Worm (Caenorhabditis elegans) whole organism, L2 larva: Measurements from ENCODE around the gene moe-3.

Experiments used
- C34F6.9 ChIP-seq: fragments of 150-350 bp; optimal IDR thresholded peaks from 2 replicates; lab custom pipeline; 2014; ENCODE audit warnings: missing biosample characterization, missing genetic modification characterization
- F13H6.1 ChIP-seq: sonication (generic microtip); optimal IDR thresholded peaks from 2 replicates; lab custom pipeline; 2016; ENCODE audit warnings: missing genetic modification characterization, missing compliant biosample characterization
- R02D3.7 ChIP-seq: fragments of 150-350 bp; optimal IDR thresholded peaks from 2 replicates; lab custom pipeline; 2014; ENCODE audit warnings: missing biosample characterization, missing genetic modification characterization
- Y55F3AM.14 ChIP-seq: fragments of 200-800 bp; sonication (Bioruptor generic); optimal IDR thresholded peaks from 2 replicates; lab custom pipeline; 2018; ENCODE audit warnings: mild to moderate bottlenecking, missing genetic modification characterization, missing compliant biosample characterization
- ZK546.5 ChIP-seq: sonication (generic microtip); optimal IDR thresholded peaks from 2 replicates; lab custom pipeline; 2017; ENCODE audit warnings: missing biosample characterization, missing genetic modification characterization
- alr-1 ChIP-seq: fragments of 150-350 bp; optimal IDR thresholded peaks from 2 replicates; lab custom pipeline; 2014; ENCODE audit warnings: missing biosample characterization, missing genetic modification characterization
- aly-2 ChIP-seq: fragments of 150-350 bp; optimal IDR thresholded peaks from 2 replicates; lab custom pipeline; 2014; ENCODE audit warnings: missing biosample characterization, missing genetic modification characterization
- ama-1 ChIP-seq: fragments of 150-350 bp; optimal IDR thresholded peaks from 2 replicates; lab custom pipeline; 2018; ENCODE audit warnings: inconsistent platforms
- blmp-1 ChIP-seq: sonication (generic microtip); optimal IDR thresholded peaks from 2 replicates; lab custom pipeline; 2017; ENCODE audit warnings: missing genetic modification characterization, mild to moderate bottlenecking, missing compliant biosample characterization, antibody characterized with exemption, moderate library complexity; ENCODE audit not compliant: insufficient read depth
- ceh-82 ChIP-seq: fragments of 150-350 bp; optimal IDR thresholded peaks from 2 replicates; lab custom pipeline; 2014; ENCODE audit warnings: missing biosample characterization, missing genetic modification characterization
- crh-2 ChIP-seq: sonication (generic microtip); optimal IDR thresholded peaks from 2 replicates; lab custom pipeline; 2017; ENCODE audit warnings: missing biosample characterization, missing genetic modification characterization
- dmd-4 ChIP-seq: sonication (generic microtip); optimal IDR thresholded peaks from 2 replicates; lab custom pipeline; 2017; ENCODE audit warnings: missing biosample characterization, missing genetic modification characterization
- egl-27 ChIP-seq: sonication (generic microtip); optimal IDR thresholded peaks from 3 replicates; lab custom pipeline; 2017; ENCODE audit warnings: missing biosample characterization, missing genetic modification reagents, missing genetic modification characterization
- elt-1 ChIP-seq: fragments of 150-350 bp; optimal IDR thresholded peaks from 2 replicates; lab custom pipeline; 2014; ENCODE audit warnings: missing biosample characterization, missing genetic modification characterization
- elt-3 ChIP-seq: sonication (generic microtip); optimal IDR thresholded peaks from 2 replicates; lab custom pipeline; 2017; ENCODE audit warnings: missing biosample characterization, missing genetic modification characterization
- fos-1 ChIP-seq: fragments of 150-350 bp; optimal IDR thresholded peaks from 2 replicates; lab custom pipeline; 2014; ENCODE audit warnings: missing biosample characterization, missing genetic modification characterization
- gmeb-1 ChIP-seq: fragments of 150-350 bp; optimal IDR thresholded peaks from 2 replicates; lab custom pipeline; 2014; ENCODE audit warnings: missing biosample characterization, missing genetic modification characterization
- lin-13 ChIP-seq: fragments of 150-350 bp; optimal IDR thresholded peaks from 2 replicates; lab custom pipeline; 2014; ENCODE audit warnings: missing biosample characterization, missing genetic modification reagents, missing genetic modification characterization
- lin-39 ChIP-seq: fragments of 150-350 bp; optimal IDR thresholded peaks from 2 replicates; lab custom pipeline; 2014; ENCODE audit warnings: missing biosample characterization, missing genetic modification reagents, missing genetic modification characterization
- lsy-2 ChIP-seq, 2 experiments: fragments of 150-350 bp in 1 of 2; sonication (generic microtip) in 1 of 2; optimal IDR thresholded peaks; 2 replicates each; lab custom pipeline; 2014 to 2017; ENCODE audit warnings: missing biosample characterization in 2 of 2, missing genetic modification characterization in 2 of 2
- mbf-1 ChIP-seq: sonication (generic microtip); optimal IDR thresholded peaks from 2 replicates; lab custom pipeline; 2017; ENCODE audit warnings: missing biosample characterization, missing genetic modification characterization
- nhr-11 ChIP-seq: fragments of 150-350 bp; optimal IDR thresholded peaks from 2 replicates; lab custom pipeline; 2014; ENCODE audit warnings: missing biosample characterization, missing genetic modification characterization
- nhr-129 ChIP-seq: fragments of 150-350 bp; optimal IDR thresholded peaks from 2 replicates; lab custom pipeline; 2014; ENCODE audit warnings: missing biosample characterization, missing genetic modification characterization
- nhr-21 ChIP-seq: fragments of 150-350 bp; optimal IDR thresholded peaks from 2 replicates; lab custom pipeline; 2014; ENCODE audit warnings: missing biosample characterization, missing genetic modification characterization
- nhr-237 ChIP-seq: fragments of 150-350 bp; optimal IDR thresholded peaks from 2 replicates; lab custom pipeline; 2014; ENCODE audit warnings: missing biosample characterization, missing genetic modification characterization
- nhr-25 ChIP-seq: fragments of 150-350 bp; sonication (generic microtip); optimal IDR thresholded peaks from 3 replicates; lab custom pipeline; 2014; ENCODE audit warnings: missing biosample characterization, missing genetic modification characterization
- nhr-6 ChIP-seq: fragments of 150-350 bp; optimal IDR thresholded peaks from 2 replicates; lab custom pipeline; 2014; ENCODE audit warnings: missing biosample characterization, missing genetic modification characterization
- nhr-77 ChIP-seq: fragments of 150-350 bp; optimal IDR thresholded peaks from 2 replicates; lab custom pipeline; 2014; ENCODE audit warnings: missing biosample characterization, missing genetic modification characterization
- peb-1 ChIP-seq: fragments of 150-350 bp; optimal IDR thresholded peaks from 2 replicates; lab custom pipeline; 2014; ENCODE audit warnings: missing biosample characterization, missing genetic modification characterization
- sem-4 ChIP-seq: fragments of 150-350 bp; optimal IDR thresholded peaks from 2 replicates; lab custom pipeline; 2014; ENCODE audit warnings: missing biosample characterization, missing genetic modification reagents, missing genetic modification characterization
- skn-1 ChIP-seq: sonication (generic microtip); optimal IDR thresholded peaks from 2 replicates; lab custom pipeline; 2017; ENCODE audit warnings: missing biosample characterization, missing genetic modification characterization
- sma-9 ChIP-seq, 2 experiments: fragments of 150-350 bp in 1 of 2; sonication (generic microtip) in 1 of 2; optimal IDR thresholded peaks; 2 replicates each; lab custom pipeline; 2014 to 2016; ENCODE audit warnings: missing genetic modification characterization in 2 of 2, mild to moderate bottlenecking in 1 of 2, missing biosample characterization in 1 of 2, missing compliant biosample characterization in 1 of 2, missing genetic modification reagents in 1 of 2, moderate library complexity in 1 of 2
- snpc-4 ChIP-seq: fragments of 150-350 bp; optimal IDR thresholded peaks from 2 replicates; lab custom pipeline; 2014; ENCODE audit warnings: missing biosample characterization, missing genetic modification characterization
- unc-39 ChIP-seq: fragments of 150-350 bp; optimal IDR thresholded peaks from 2 replicates; lab custom pipeline; 2014; ENCODE audit warnings: missing biosample characterization, missing genetic modification characterization
- unc-55 ChIP-seq: fragments of 150-350 bp; sonication (generic microtip); optimal IDR thresholded peaks from 3 replicates; lab custom pipeline; 2014; ENCODE audit warnings: missing biosample characterization, missing genetic modification reagents, missing genetic modification characterization
- unc-62 ChIP-seq: fragments of 150-350 bp; optimal IDR thresholded peaks from 2 replicates; lab custom pipeline; 2014; ENCODE audit warnings: missing biosample characterization, missing genetic modification reagents, missing genetic modification characterization
- zag-1 ChIP-seq: fragments of 150-350 bp; optimal IDR thresholded peaks from 2 replicates; lab custom pipeline; 2014; ENCODE audit warnings: missing biosample characterization, missing genetic modification characterization
- ztf-1 ChIP-seq: fragments of 200-800 bp; sonication (Bioruptor generic); conservative IDR thresholded peaks from 2 replicates; pipeline ENCODE4 v1.3.6; 2022; ENCODE audit warnings: missing genetic modification characterization, missing compliant biosample characterization
- ztf-4 ChIP-seq: fragments of 150-350 bp; optimal IDR thresholded peaks from 2 replicates; lab custom pipeline; 2014; ENCODE audit warnings: missing biosample characterization, missing genetic modification characterization

The moe-3 gene

ce11 chrII:13189363-13189762, 23.8 kb upstream of the moe-3 start (continued):
- TF ChIP-seq lsy-2 (tag; optimal IDR thresholded peaks at IDR 0.05; lab: Kevin White, UChicago) (no peak), dmd-4 (tag; lab: Kevin White, UChicago) (no peak), sem-4 (tag; lab: Kevin White, UChicago) (no peak), aly-2 (no peak), zag-1 (no peak)

- TF ChIP-seq aly-2: no peak
- no peak for TF ChIP-seq elt-3 (tag; lab: Kevin White, UChicago)
- no peak for TF ChIP-seq nhr-77
- no peak for TF ChIP-seq skn-1 (tag; lab: Kevin White, UChicago)
- no peak for TF ChIP-seq unc-55 (GFP tag; lab: Kevin White, UChicago)
- no peak for TF ChIP-seq elt-1 (tag; lab: Kevin White, UChicago)
- TF ChIP-seq ztf-1 (GFP tag; lab: Robert Waterston, UW): no peak
- TF ChIP-seq F13H6.1 (tag; lab: Kevin White, UChicago): no peak
- no peak for TF ChIP-seq nhr-25 (tag; lab: Kevin White, UChicago)
- no peak for TF ChIP-seq lin-39 (tag; lab: Kevin White, UChicago)
- TF ChIP-seq nhr-21 (tag; lab: Kevin White, UChicago): no peak
Observed at ce11 chrII:13188084-13188483, 22.6 kb upstream of the moe-3 start.

- TF ChIP-seq ama-1 (lab: Kevin White, UChicago): no peak
- TF ChIP-seq crh-2: peak; percentile 45
- peak; percentile 59 for TF ChIP-seq C34F6.9 (tag; lab: Kevin White, UChicago)
- TF ChIP-seq lsy-2 (tag; optimal IDR thresholded peaks at IDR 0.05; lab: Kevin White, UChicago): peak in 1 of 2 experiments; percentile 65
- peak; percentile 33 for TF ChIP-seq nhr-25 (tag; lab: Kevin White, UChicago)
- TF ChIP-seq R02D3.7: peak; percentile 86
- TF ChIP-seq egl-27 (tag; lab: Kevin White, UChicago): no peak
- peak; percentile 69 for TF ChIP-seq unc-55 (GFP tag; lab: Kevin White, UChicago)
- peak; percentile 29 for TF ChIP-seq nhr-129 (tag; lab: Kevin White, UChicago)
- no peak for TF ChIP-seq ceh-82 (tag; lab: Kevin White, UChicago)
Observed at ce11 chrII:13187188-13187587, 21.7 kb upstream of the moe-3 start, which contains the start of gene mecr-1. TSS of gene mecr-1 (minus strand) at chrII:13187314.

- TF ChIP-seq mbf-1 (tag; lab: Kevin White, UChicago) (no peak), R02D3.7 (no peak), sma-9 (GFP tag; optimal IDR thresholded peaks at IDR 0.05; lab: Kevin White, UChicago) (no peak), sma-9 (tag; optimal IDR thresholded peaks at IDR 0.05; lab: Kevin White, UChicago) (no peak), nhr-21 (tag; lab: Kevin White, UChicago) (no peak), fos-1 (no peak), zag-1 (no peak), ZK546.5 (tag; lab: Kevin White, UChicago) (no peak), gmeb-1 (tag; lab: Kevin White, UChicago) (no peak), lsy-2 (tag; optimal IDR thresholded peaks at IDR 0.05; lab: Kevin White, UChicago) (no peak), unc-39 (tag; lab: Kevin White, UChicago) (no peak), Y55F3AM.14 (GFP tag; lab: Kevin White, UChicago) (no peak), unc-62 (GFP tag; lab: Kevin White, UChicago) (no peak), nhr-11 (tag; lab: Kevin White, UChicago) (no peak), alr-1 (tag; lab: Kevin White, UChicago) (no peak), snpc-4 (tag; lab: Kevin White, UChicago) (no peak), lin-13 (GFP tag; lab: Kevin White, UChicago) (no peak), nhr-237 (tag; lab: Kevin White, UChicago) (no peak), elt-1 (tag; lab: Kevin White, UChicago) (no peak)
Observed at ce11 chrII:13184129-13184528, 18.6 kb upstream of the moe-3 start, which contains the start of gene W09H1.3. TSS of gene W09H1.3 (plus strand) at chrII:13184429.

- no peak for TF ChIP-seq F13H6.1 (tag; lab: Kevin White, UChicago)
- no peak for TF ChIP-seq peb-1 (tag; lab: Kevin White, UChicago)
- TF ChIP-seq ztf-1 (GFP tag; lab: Robert Waterston, UW): no peak
- TF ChIP-seq unc-62 (GFP tag; lab: Kevin White, UChicago): no peak
- no peak for TF ChIP-seq elt-1 (tag; lab: Kevin White, UChicago)
- TF ChIP-seq nhr-6: no peak
- TF ChIP-seq C34F6.9 (tag; lab: Kevin White, UChicago): no peak
- TF ChIP-seq R02D3.7: no peak
- TF ChIP-seq unc-39 (tag; lab: Kevin White, UChicago): no peak
- no peak for TF ChIP-seq dmd-4 (tag; lab: Kevin White, UChicago)
- TF ChIP-seq ztf-4 (tag; lab: Kevin White, UChicago): no peak
- no peak for TF ChIP-seq nhr-25 (tag; lab: Kevin White, UChicago)
- TF ChIP-seq lin-13 (GFP tag; lab: Kevin White, UChicago): no peak
- TF ChIP-seq sem-4 (tag; lab: Kevin White, UChicago): no peak
- TF ChIP-seq blmp-1: no peak
Observed at ce11 chrII:13183228-13183755, 17.8 kb upstream of the moe-3 start, which contains the start of the genes W09H1.4 and his-73. TSS of gene W09H1.4 (plus strand) at chrII:13183528. TSS of gene his-73 (plus strand) at chrII:13183705.
